Fruit fly (Drosophila melanogaster) whole organism, embryonic: ENCODE measurements around the gene CG14817.

Source experiments
- CG12155 ChIP-seq: fragments of 200-800 bp; sonication (Bioruptor generic); optimal IDR thresholded peaks from 3 replicates; lab custom pipeline; 2016; ENCODE audit warnings: missing biosample characterization, missing genetic modification characterization
- Hmr ChIP-seq: fragments of 200-800 bp; sonication (Bioruptor generic); optimal IDR thresholded peaks from 3 replicates; lab custom pipeline; 2017; ENCODE audit warnings: mild to moderate bottlenecking, missing biosample characterization, missing genetic modification reagents, missing genetic modification characterization
- Lpt ChIP-seq: fragments of >200 bp; optimal IDR thresholded peaks from 2 replicates; lab custom pipeline; 2018; ENCODE audit warnings: missing biosample characterization, missing genetic modification characterization
- Opbp ChIP-seq: fragments of 200-800 bp; sonication (Bioruptor generic); IDR thresholded peaks from 3 replicates; pipeline ENCODE4 v1.3.6; 2022; ENCODE audit warnings: missing biosample characterization, missing genetic modification characterization; ENCODE audit not compliant: partially characterized antibody
- sc ChIP-seq, 3 experiments: fragments of >200 bp in 2 of 3; fragments of 200-800 bp in 1 of 3; sonication (Bioruptor generic) in 1 of 3; optimal IDR thresholded peaks; 2 replicates in 2 of 3; 3 replicates in 1 of 3; lab custom pipeline; 2017; ENCODE audit warnings: mild to moderate bottlenecking in 1 of 3, missing biosample characterization in 1 of 3, missing genetic modification characterization in 1 of 3, missing genetic modification reagents in 1 of 3
- sqz ChIP-seq: fragments of 200-800 bp; sonication (Bioruptor generic); optimal IDR thresholded peaks from 3 replicates; lab custom pipeline; 2018; ENCODE audit warnings: missing biosample characterization, mild to moderate bottlenecking, missing genetic modification characterization
- tio ChIP-seq: fragments of 200-800 bp; sonication (Bioruptor generic); optimal IDR thresholded peaks from 2 replicates; lab custom pipeline; 2017; ENCODE audit warnings: missing biosample characterization, missing genetic modification characterization, inconsistent platforms

dm6 chrX:1848624-1849198, 28.4 kb downstream of the CG14817 start:
- TF ChIP-seq CG12155 (no peak), sc (optimal IDR thresholded peaks at IDR 0.05; lab: Kevin White, UChicago) (no peak), sc (GFP tag; optimal IDR thresholded peaks at IDR 0.05; lab: Kevin White, UChicago) (no peak), Hmr (no peak), Opbp (GFP tag; lab: Robert Waterston, UW) (no peak), sqz (GFP tag; lab: Kevin White, UChicago) (no peak), tio (no peak), Lpt (GFP tag; lab: Kevin White, UChicago) (no peak)
